Worm (Caenorhabditis elegans) whole organism, L1 larva: ENCODE data around the gene F53A9.7.

Experiments used
- C04F5.9 ChIP-seq: sonication (generic microtip); optimal IDR thresholded peaks from 2 replicates; lab custom pipeline; 2016; ENCODE audit warnings: missing genetic modification characterization, missing compliant biosample characterization
- C34B4.2 ChIP-seq: sonication (generic microtip); optimal IDR thresholded peaks from 2 replicates; lab custom pipeline; 2017; ENCODE audit warnings: mild to moderate bottlenecking, missing genetic modification characterization, missing compliant biosample characterization
- F16B12.6 ChIP-seq: fragments of 150-350 bp; optimal IDR thresholded peaks from 2 replicates; lab custom pipeline; 2014; ENCODE audit warnings: missing biosample characterization, missing genetic modification characterization
- aha-1 ChIP-seq: fragments of 150-350 bp; optimal IDR thresholded peaks from 2 replicates; lab custom pipeline; 2014; ENCODE audit warnings: missing biosample characterization, missing genetic modification characterization
- alr-1 ChIP-seq: fragments of 200-800 bp; sonication (Bioruptor generic); optimal IDR thresholded peaks from 2 replicates; lab custom pipeline; 2018; ENCODE audit warnings: borderline replicate concordance, mild to moderate bottlenecking, missing genetic modification characterization, missing compliant biosample characterization
- aly-2 ChIP-seq: fragments of 150-350 bp; optimal IDR thresholded peaks from 2 replicates; lab custom pipeline; 2014; ENCODE audit warnings: missing biosample characterization, missing genetic modification characterization
- blmp-1 ChIP-seq: fragments of 150-350 bp; optimal IDR thresholded peaks from 2 replicates; lab custom pipeline; 2014; ENCODE audit warnings: missing biosample characterization, missing genetic modification characterization
- ceh-82 ChIP-seq, 3 experiments: fragments of 150-350 bp in 1 of 3; sonication (generic microtip) in 2 of 3; optimal IDR thresholded peaks; 2 replicates each; lab custom pipeline; 2014 to 2017; ENCODE audit warnings: missing biosample characterization in 3 of 3, missing genetic modification characterization in 3 of 3
- egl-13 ChIP-seq: sonication (generic microtip); optimal IDR thresholded peaks from 2 replicates; lab custom pipeline; 2016; ENCODE audit warnings: missing genotype, missing genetic modification reagents, missing genetic modification characterization, missing compliant biosample characterization
- ets-5 ChIP-seq: fragments of 200-800 bp; sonication (Bioruptor generic); IDR thresholded peaks from 2 replicates; pipeline ENCODE4 v1.3.6; 2022; ENCODE audit warnings: missing genetic modification characterization, missing compliant biosample characterization
- fkh-10 ChIP-seq: sonication (generic microtip); optimal IDR thresholded peaks from 2 replicates; lab custom pipeline; 2017; ENCODE audit warnings: missing biosample characterization, missing genetic modification reagents, missing genetic modification characterization
- fkh-8 ChIP-seq: sonication (generic microtip); optimal IDR thresholded peaks from 2 replicates; lab custom pipeline; 2016; ENCODE audit warnings: mild to moderate bottlenecking, missing genetic modification characterization, missing compliant biosample characterization
- fos-1 ChIP-seq: fragments of 150-350 bp; optimal IDR thresholded peaks from 2 replicates; lab custom pipeline; 2014; ENCODE audit warnings: missing biosample characterization, missing genetic modification characterization
- grh-1 ChIP-seq: fragments of 200-800 bp; sonication (Bioruptor generic); IDR thresholded peaks from 2 replicates; pipeline ENCODE4 v1.3.6; 2022; ENCODE audit warnings: missing genetic modification reagents, missing genetic modification characterization, missing compliant biosample characterization
- hlh-17 ChIP-seq: fragments of 200-800 bp; sonication (Bioruptor generic); optimal IDR thresholded peaks from 2 replicates; lab custom pipeline; 2018; ENCODE audit warnings: missing genetic modification characterization, mild to moderate bottlenecking, missing compliant biosample characterization, moderate library complexity, borderline replicate concordance
- hlh-4 ChIP-seq: sonication (generic microtip); optimal IDR thresholded peaks from 2 replicates; lab custom pipeline; 2016; ENCODE audit warnings: mild to moderate bottlenecking, missing genetic modification characterization, missing compliant biosample characterization
- hpl-2 ChIP-seq: fragments of 150-350 bp; optimal IDR thresholded peaks from 2 replicates; lab custom pipeline; 2014; ENCODE audit warnings: missing biosample characterization, missing genetic modification reagents, missing genetic modification characterization
- isw-1 ChIP-seq: fragments of 200-800 bp; sonication (Bioruptor generic); IDR thresholded peaks from 2 replicates; pipeline ENCODE4 v1.3.6; 2022; ENCODE audit warnings: missing genetic modification characterization, missing compliant biosample characterization
- jun-1 ChIP-seq: fragments of 150-350 bp; optimal IDR thresholded peaks from 2 replicates; lab custom pipeline; 2014; ENCODE audit warnings: missing biosample characterization, missing genetic modification reagents, missing genetic modification characterization
- lin-13 ChIP-seq: fragments of 150-350 bp; optimal IDR thresholded peaks from 2 replicates; lab custom pipeline; 2014; ENCODE audit warnings: missing biosample characterization, missing genetic modification reagents, missing genetic modification characterization
- lin-14 ChIP-seq: fragments of 200-800 bp; sonication (Bioruptor generic); optimal IDR thresholded peaks from 2 replicates; lab custom pipeline; 2018; ENCODE audit warnings: mild to moderate bottlenecking, missing genetic modification characterization, moderate library complexity, missing compliant biosample characterization
- lin-35 ChIP-seq, 2 experiments: fragments of 150-350 bp; optimal IDR thresholded peaks; 2 replicates each; lab custom pipeline; 2014; ENCODE audit warnings: missing biosample characterization in 2 of 2, missing genetic modification characterization in 2 of 2, missing genetic modification reagents in 2 of 2
- lin-39 ChIP-seq: fragments of 150-350 bp; optimal IDR thresholded peaks from 2 replicates; lab custom pipeline; 2014; ENCODE audit warnings: missing biosample characterization, missing genetic modification reagents, missing genetic modification characterization
- lir-3 ChIP-seq: sonication (generic microtip); optimal IDR thresholded peaks from 2 replicates; lab custom pipeline; 2016; ENCODE audit warnings: mild to moderate bottlenecking, missing genetic modification characterization, moderate library complexity, missing compliant biosample characterization; ENCODE audit not compliant: poor library complexity
- lsy-2 ChIP-seq, 2 experiments: fragments of 150-350 bp; optimal IDR thresholded peaks; 2 replicates each; lab custom pipeline; 2014; ENCODE audit warnings: missing biosample characterization in 2 of 2, missing genetic modification characterization in 2 of 2
- mep-1 ChIP-seq: fragments of 150-350 bp; optimal IDR thresholded peaks from 2 replicates; lab custom pipeline; 2014; ENCODE audit warnings: missing biosample characterization, missing genetic modification characterization
- nhr-19 ChIP-seq: fragments of 200-800 bp; sonication (Bioruptor generic); conservative IDR thresholded peaks from 2 replicates; pipeline ENCODE4 v1.3.6; 2022; ENCODE audit warnings: missing genetic modification characterization, missing compliant biosample characterization
- nhr-20 ChIP-seq: sonication (generic microtip); optimal IDR thresholded peaks from 2 replicates; lab custom pipeline; 2016; ENCODE audit warnings: mild to moderate bottlenecking, missing genetic modification characterization, missing compliant biosample characterization
- nhr-28 ChIP-seq: fragments of 150-350 bp; optimal IDR thresholded peaks from 2 replicates; lab custom pipeline; 2014; ENCODE audit warnings: missing biosample characterization, missing genetic modification characterization
- nhr-71 ChIP-seq: sonication (generic microtip); optimal IDR thresholded peaks from 2 replicates; lab custom pipeline; 2016; ENCODE audit warnings: mild to moderate bottlenecking, missing genetic modification characterization, moderate library complexity, missing compliant biosample characterization
- nhr-85 ChIP-seq: sonication (generic microtip); peaks from one replicate; lab custom pipeline; 2016; ENCODE audit warnings: missing genetic modification characterization, inconsistent platforms, missing compliant biosample characterization
- nhr-90 ChIP-seq: sonication (generic microtip); optimal IDR thresholded peaks from 2 replicates; lab custom pipeline; 2016; ENCODE audit warnings: mild to moderate bottlenecking, missing genetic modification characterization, missing compliant biosample characterization; ENCODE audit not compliant: poor library complexity
- pag-3 ChIP-seq: sonication (generic microtip); optimal IDR thresholded peaks from 2 replicates; lab custom pipeline; 2017; ENCODE audit warnings: missing genetic modification characterization, mild to moderate bottlenecking, missing compliant biosample characterization, antibody characterized with exemption, borderline replicate concordance; ENCODE audit not compliant: insufficient read depth
- pax-3 ChIP-seq: fragments of 200-800 bp; sonication (Bioruptor generic); optimal IDR thresholded peaks from 2 replicates; lab custom pipeline; 2018; ENCODE audit warnings: mild to moderate bottlenecking, missing genetic modification characterization, moderate library complexity, missing compliant biosample characterization
- snpc-4 ChIP-seq: fragments of 150-350 bp; optimal IDR thresholded peaks from 2 replicates; lab custom pipeline; 2014; ENCODE audit warnings: missing biosample characterization, missing genetic modification characterization
- snu-23 ChIP-seq: sonication (generic microtip); optimal IDR thresholded peaks from 2 replicates; lab custom pipeline; 2016; ENCODE audit warnings: missing genetic modification characterization, missing compliant biosample characterization
- sox-4 ChIP-seq: sonication (generic microtip); optimal IDR thresholded peaks from 2 replicates; lab custom pipeline; 2016; ENCODE audit warnings: missing genetic modification characterization, missing compliant biosample characterization
- swsn-7 ChIP-seq: sonication (generic microtip); optimal IDR thresholded peaks from 2 replicates; lab custom pipeline; 2016; ENCODE audit warnings: missing genetic modification characterization, missing compliant biosample characterization
- tbx-2 ChIP-seq: sonication (generic microtip); optimal IDR thresholded peaks from 2 replicates; lab custom pipeline; 2016; ENCODE audit warnings: missing genetic modification characterization, missing compliant biosample characterization
- tlp-1 ChIP-seq: fragments of 150-350 bp; optimal IDR thresholded peaks from 2 replicates; lab custom pipeline; 2014; ENCODE audit warnings: missing biosample characterization, missing genetic modification characterization
- unc-30 ChIP-seq: sonication (generic microtip); optimal IDR thresholded peaks from 2 replicates; lab custom pipeline; 2017; ENCODE audit warnings: missing biosample characterization, missing genetic modification characterization
- unc-86 ChIP-seq: sonication (generic microtip); optimal IDR thresholded peaks from 2 replicates; lab custom pipeline; 2016; ENCODE audit warnings: missing genetic modification characterization, missing compliant biosample characterization
- zag-1 ChIP-seq: fragments of 150-350 bp; optimal IDR thresholded peaks from 2 replicates; lab custom pipeline; 2014; ENCODE audit warnings: missing biosample characterization, missing genetic modification characterization
- ztf-4 ChIP-seq: fragments of 150-350 bp; optimal IDR thresholded peaks from 2 replicates; lab custom pipeline; 2014; ENCODE audit warnings: missing biosample characterization, missing genetic modification characterization

The F53A9.7 gene

DNA sequence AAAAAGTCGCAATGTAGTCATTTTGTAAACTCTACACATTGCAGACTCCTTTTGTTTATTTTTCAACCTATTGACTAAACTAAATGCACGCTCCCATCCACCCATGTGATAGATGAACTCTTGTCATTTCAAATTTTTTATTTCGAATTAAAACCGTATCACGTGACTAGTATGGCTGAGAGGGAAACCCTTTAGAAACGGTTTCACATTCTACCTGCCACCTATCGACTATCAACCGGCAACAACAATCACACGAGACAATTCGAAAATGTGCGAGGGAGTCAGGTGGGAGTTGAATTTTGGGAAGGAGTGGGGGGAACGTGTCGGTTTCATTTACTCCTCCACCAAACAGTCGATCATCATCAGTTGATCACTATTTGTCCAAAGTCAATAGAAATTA is 42.2 kb downstream of the F53A9.7 start (continued):
- TF ChIP-seq fkh-10 (no peak), lin-14 (GFP tag; lab: Kevin White, UChicago) (peak; percentile 90), blmp-1 (tag; lab: Kevin White, UChicago) (peak; percentile 15), unc-30 (tag; lab: Kevin White, UChicago) (no peak), zag-1 (tag; lab: Kevin White, UChicago) (no peak), alr-1 (no peak), aly-2 (tag; lab: Kevin White, UChicago) (no peak), lin-13 (GFP tag; lab: Kevin White, UChicago) (no peak), pax-3 (tag; lab: Kevin White, UChicago) (no peak), ceh-82 (tag; optimal IDR thresholded peaks at IDR 0.05; lab: Kevin White, UChicago) (no peak), sox-4 (no peak), pag-3 (tag; lab: Kevin White, UChicago) (peak; percentile 24), nhr-90 (tag; lab: Kevin White, UChicago) (peak; percentile 83), tlp-1 (tag; lab: Kevin White, UChicago) (no peak), mep-1 (peak; percentile 47), ets-5 (GFP tag; lab: Robert Waterston, UW) (no peak), grh-1 (GFP tag; lab: Robert Waterston, UW) (peak; percentile 37; the same call in 1 of the 2 replicates), isw-1 (GFP tag; lab: Robert Waterston, UW) (no peak), egl-13 (tag; lab: Kevin White, UChicago) (no peak), nhr-20 (peak; percentile 94), jun-1 (tag; lab: Kevin White, UChicago) (no peak), nhr-71 (tag; lab: Kevin White, UChicago) (peak; percentile 87), hpl-2 (GFP tag; lab: Kevin White, UChicago) (no peak), swsn-7 (tag; lab: Kevin White, UChicago) (peak; percentile 3), nhr-19 (GFP tag; lab: Robert Waterston, UW) (peak; percentile 67), nhr-85 (peak; percentile 98), C04F5.9 (tag; lab: Kevin White, UChicago) (no peak), unc-86 (tag; lab: Kevin White, UChicago) (no peak), fos-1 (no peak), lir-3 (tag; lab: Kevin White, UChicago) (peak; percentile 24), lsy-2 (tag; optimal IDR thresholded peaks at IDR 0.05; lab: Kevin White, UChicago) (peak; percentile 10 to 33)

DNA sequence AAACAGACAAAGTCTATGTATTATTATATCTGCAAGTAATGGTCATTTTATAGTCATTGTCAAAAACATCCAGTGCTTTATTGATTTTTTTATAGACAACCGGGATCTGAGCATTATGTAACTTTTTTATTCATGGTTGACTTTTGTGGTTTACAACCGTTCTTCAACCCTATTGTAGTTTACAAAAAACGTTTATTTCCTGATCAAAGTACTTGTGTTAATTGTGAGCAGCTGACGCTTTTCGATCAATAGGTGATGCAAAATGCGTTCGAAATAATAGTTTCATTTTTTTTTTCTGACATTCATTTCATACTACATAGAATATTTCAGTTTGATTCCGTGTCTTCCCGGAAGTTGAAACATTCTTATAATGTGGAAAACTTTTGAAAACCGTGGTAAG is 44.0 kb downstream of the F53A9.7 start, which contains the start of the genes K09E2.2 and K09E2.3:
Gene K09E2.2, plus strand, starts transcription at position 301 of the 400 bp plus-strand sequence.
Gene K09E2.3, plus strand, starts transcription at position 325 of the 400 bp plus-strand sequence.
- TF ChIP-seq aha-1 (no peak), snpc-4 (no peak), sox-4 (no peak), snu-23 (GFP tag; lab: Kevin White, UChicago) (no peak), mep-1 (no peak), blmp-1 (tag; lab: Kevin White, UChicago) (no peak), ztf-4 (no peak), lin-39 (tag; lab: Kevin White, UChicago) (no peak), nhr-19 (GFP tag; lab: Robert Waterston, UW) (no peak), F16B12.6 (no peak), hlh-4 (no peak), lin-35 (GFP tag; optimal IDR thresholded peaks at IDR 0.05; lab: Kevin White, UChicago) (no peak), hlh-17 (GFP tag; lab: Kevin White, UChicago) (no peak), C34B4.2 (no peak), fkh-8 (tag; lab: Kevin White, UChicago) (no peak), tbx-2 (tag; lab: Kevin White, UChicago) (no peak), nhr-28 (tag; lab: Kevin White, UChicago) (no peak)
